Fruit fly (Drosophila melanogaster): ENCODE measurements around the gene Regnase-1.
A peak's percentile ranks its signal among the peaks of the same experiment; 100 is the strongest.

Gene Regnase-1

dm6 chr3R:19999474-19999873 lies 36.4 kb downstream of the Regnase-1 start (continued):
- peak; percentile 53 for TF ChIP-seq CG4707 (GFP tag; optimal IDR thresholded peaks at IDR 0.05)
- TF ChIP-seq CG16813 (GFP tag; IDR thresholded peaks at IDR 0.05; ENCODE audit: partially characterized antibody), result no peak
- no peak for TF ChIP-seq CG4328 (GFP tag; optimal IDR thresholded peaks at IDR 0.05)
- TF ChIP-seq Adf1 (GFP tag; IDR thresholded peaks at IDR 0.05), result peak; percentile 11; the same call in 1 of the 2 replicates
- peak; percentile 83 for TF ChIP-seq CG10267 (tag; optimal IDR thresholded peaks at IDR 0.05)
- 0 out of 2 replicates have a peak, but pooled peaks have one; percentile 34 for TF ChIP-seq wdn (GFP tag; IDR thresholded peaks at IDR 0.05)
- no peak for TF ChIP-seq CG9876 (GFP tag; optimal IDR thresholded peaks at IDR 0.05)
- TF ChIP-seq CG8944 (GFP tag; optimal IDR thresholded peaks at IDR 0.05), result no peak
- no peak for TF ChIP-seq CkIIα-i1 (GFP tag; IDR thresholded peaks at IDR 0.05)
- no peak for TF ChIP-seq vnd (GFP tag; IDR thresholded peaks at IDR 0.05; ENCODE audit: partially characterized antibody)
- peak; percentile 77 for TF ChIP-seq CG33557 (GFP tag; optimal IDR thresholded peaks at IDR 0.05)
- no peak for TF ChIP-seq Poxn (GFP tag; IDR thresholded peaks at IDR 0.05)
- TF ChIP-seq ftz-f1 (GFP tag; optimal IDR thresholded peaks at IDR 0.05), result no peak
- peak; percentile 92 for TF ChIP-seq row (GFP tag; IDR thresholded peaks at IDR 0.05)
- TF ChIP-seq CG9437 (GFP tag; optimal IDR thresholded peaks at IDR 0.05), result peak; percentile 58
- peak in 1 of 2 experiments; percentile 73 for TF ChIP-seq dpn (GFP tag; optimal IDR thresholded peaks at IDR 0.05)
- peak; percentile 66; the same call in 1 of the 2 replicates for TF ChIP-seq CG14441 (GFP tag; IDR thresholded peaks at IDR 0.05)
- peak; percentile 36 for TF ChIP-seq CG30020 (tag; optimal IDR thresholded peaks at IDR 0.05)
- peak; percentile 89 for TF ChIP-seq Ssrp (tag; optimal IDR thresholded peaks at IDR 0.05)
- TF ChIP-seq CG1647 (GFP tag; optimal IDR thresholded peaks at IDR 0.05), result no peak
- no peak for TF ChIP-seq CTCF (GFP tag; optimal IDR thresholded peaks at IDR 0.05)
- no peak for TF ChIP-seq eyg (GFP tag; optimal IDR thresholded peaks at IDR 0.05)
- TF ChIP-seq lov (optimal IDR thresholded peaks at IDR 0.05), result no peak
- peak; percentile 81 for TF ChIP-seq lov (GFP tag; IDR thresholded peaks at IDR 0.05)
- no peak for TF ChIP-seq ato (GFP tag; IDR thresholded peaks at IDR 0.05; ENCODE audit: partially characterized antibody)
- TF ChIP-seq Vsx1 (GFP tag; optimal IDR thresholded peaks at IDR 0.05), result peak; percentile 44
- peak; percentile 12 for TF ChIP-seq CG18011 (GFP tag; optimal IDR thresholded peaks at IDR 0.05)
- peak; percentile 72 for TF ChIP-seq CG14667 (GFP tag; IDR thresholded peaks at IDR 0.05)
- TF ChIP-seq Abd-B (GFP tag; optimal IDR thresholded peaks at IDR 0.05), result peak; percentile 70
- peak; percentile 56 for TF ChIP-seq CG1603 (tag; optimal IDR thresholded peaks at IDR 0.05)
- peak; percentile 85 for TF ChIP-seq CG32532 (GFP tag; IDR thresholded peaks at IDR 0.05)
- TF ChIP-seq lola (GFP tag; optimal IDR thresholded peaks at IDR 0.05), result peak in 1 of 3 experiments; percentile 84
- peak; percentile 74 for TF ChIP-seq Xbp1 (GFP tag; optimal IDR thresholded peaks at IDR 0.05)
- no peak for TF ChIP-seq maf-S (GFP tag; optimal IDR thresholded peaks at IDR 0.05)
- peak; percentile 89 for TF ChIP-seq zfh1 (GFP tag; IDR thresholded peaks at IDR 0.05)
- TF ChIP-seq zen2 (GFP tag; IDR thresholded peaks at IDR 0.05; ENCODE audit: partially characterized antibody), result no peak
- TF ChIP-seq TFAM (GFP tag; optimal IDR thresholded peaks at IDR 0.05), result no peak
- no peak for TF ChIP-seq Antp (GFP tag; optimal IDR thresholded peaks at IDR 0.05)
- TF ChIP-seq CG8359 (GFP tag; optimal IDR thresholded peaks at IDR 0.05; ENCODE audit: borderline replicate concordance), result peak; percentile 14
- no peak for TF ChIP-seq BEAF-32 (GFP tag; optimal IDR thresholded peaks at IDR 0.05)
- peak; percentile 55; the same call in 1 of the 3 replicates for TF ChIP-seq CG11456 (GFP tag; IDR thresholded peaks at IDR 0.05)
- peak; percentile 87 for TF ChIP-seq stc (GFP tag; IDR thresholded peaks at IDR 0.05)
- no peak for TF ChIP-seq ab (GFP tag; optimal IDR thresholded peaks at IDR 0.05)
- no peak for TF ChIP-seq Kr (GFP tag; optimal IDR thresholded peaks at IDR 0.05)
- TF ChIP-seq NC2α (GFP tag; optimal IDR thresholded peaks at IDR 0.05), result no peak
- no peak for TF ChIP-seq CG10565 (GFP tag; optimal IDR thresholded peaks at IDR 0.05)
- TF ChIP-seq CG1529 (GFP tag; optimal IDR thresholded peaks at IDR 0.05), result peak; percentile 67
